Fruit fly (Drosophila melanogaster): ENCODE measurements around the gene G9a.
A peak's percentile ranks its signal among the peaks of the same experiment; 100 is the strongest.

The G9a gene

dm6 chrX:263728-264344 is 18.1 kb downstream of the G9a start, which contains the start of gene CG13377 (continued):
- TF ChIP-seq Ada2b (GFP tag; IDR thresholded peaks at IDR 0.05) (0 out of 2 replicates have a peak, but pooled peaks have one; percentile 29), Deaf1 (tag; optimal IDR thresholded peaks at IDR 0.05) (peak; percentile 98), zfh1 (GFP tag; IDR thresholded peaks at IDR 0.05) (0 out of 3 replicates have a peak, but pooled peaks have one; percentile 17), CG6683 (GFP tag; optimal IDR thresholded peaks at IDR 0.05) (no peak), Meics (GFP tag; optimal IDR thresholded peaks at IDR 0.05) (peak; percentile 26), bowl (GFP tag; IDR thresholded peaks at IDR 0.05) (no peak), BtbVII (GFP tag; optimal IDR thresholded peaks at IDR 0.05) (no peak), CG15601 (tag; optimal IDR thresholded peaks at IDR 0.05) (peak; percentile 1), caup (GFP tag; optimal IDR thresholded peaks at IDR 0.05; ENCODE audit: severe bottlenecking) (peak; percentile 6), CG4360 (GFP tag; IDR thresholded peaks at IDR 0.05) (no peak), dimm (GFP tag; IDR thresholded peaks at IDR 0.05) (no peak), CG14710 (tag; optimal IDR thresholded peaks at IDR 0.05) (no peak), MBD-R2 (GFP tag; IDR thresholded peaks at IDR 0.05) (no peak), CG14014 (GFP tag; IDR thresholded peaks at IDR 0.05) (peak; percentile 63; the same call in 1 of the 2 replicates), CG17359 (tag; optimal IDR thresholded peaks at IDR 0.05) (peak; percentile 42), CG12744 (GFP tag; optimal IDR thresholded peaks at IDR 0.05) (no peak), sd (tag; optimal IDR thresholded peaks at IDR 0.05) (peak; percentile 46), Sox100B (GFP tag; optimal IDR thresholded peaks at IDR 0.05) (peak; percentile 28), CG18764 (GFP tag; optimal IDR thresholded peaks at IDR 0.05) (no peak), CG32772 (GFP tag; IDR thresholded peaks at IDR 0.05) (0 out of 2 replicates have a peak, but pooled peaks have one; percentile 42), unpg (GFP tag; optimal IDR thresholded peaks at IDR 0.05) (peak; percentile 50), Poxn (GFP tag; IDR thresholded peaks at IDR 0.05) (no peak), CG15269 (tag; optimal IDR thresholded peaks at IDR 0.05) (no peak), CG13624 (GFP tag; optimal IDR thresholded peaks at IDR 0.05) (no peak), CG7271 (tag; optimal IDR thresholded peaks at IDR 0.05) (no peak), H2.0 (GFP tag; IDR thresholded peaks at IDR 0.05) (peak; percentile 27; the same call in 1 of the 2 replicates), Fer1 (GFP tag; optimal IDR thresholded peaks at IDR 0.05) (peak; percentile 10), CG13894 (tag; optimal IDR thresholded peaks at IDR 0.05) (peak; percentile 93), twi (tag; optimal IDR thresholded peaks at IDR 0.05) (no peak), Eip74EF (GFP tag; optimal IDR thresholded peaks at IDR 0.05) (no peak), sob (GFP tag; IDR thresholded peaks at IDR 0.05) (0 out of 2 replicates have a peak, but pooled peaks have one; percentile 24), cas (GFP tag; IDR thresholded peaks at IDR 0.05) (no peak), ind (GFP tag; optimal IDR thresholded peaks at IDR 0.05) (no peak), HLH4C (GFP tag; IDR thresholded peaks at IDR 0.05; ENCODE audit: partially characterized antibody) (no peak), stc (GFP tag; IDR thresholded peaks at IDR 0.05) (0 out of 2 replicates have a peak, but pooled peaks have one; percentile 32), Six4 (GFP tag; optimal IDR thresholded peaks at IDR 0.05) (peak; percentile 7), CG10543 (GFP tag; optimal IDR thresholded peaks at IDR 0.05) (peak; percentile 43), tgo (GFP tag; IDR thresholded peaks at IDR 0.05) (peak; percentile 38; the same call in 1 of the 3 replicates), CG2116 (GFP tag; optimal IDR thresholded peaks at IDR 0.05) (no peak), CG8924 (tag; optimal IDR thresholded peaks at IDR 0.05) (peak; percentile 38), CG7556 (GFP tag; optimal IDR thresholded peaks at IDR 0.05) (peak; percentile 16), Hr3 (GFP tag; optimal IDR thresholded peaks at IDR 0.05) (no peak), crol (GFP tag; IDR thresholded peaks at IDR 0.05) (no peak; the same call in 1 of the 2 replicates), inv (GFP tag; IDR thresholded peaks at IDR 0.05; ENCODE audit: partially characterized antibody) (no peak), peb (GFP tag; IDR thresholded peaks at IDR 0.05) (0 out of 2 replicates have a peak, but pooled peaks have one; percentile 6), CG7839 (tag; optimal IDR thresholded peaks at IDR 0.05) (peak; percentile 30), Ets65A (GFP tag) (no peak), NFAT (GFP tag; IDR thresholded peaks at IDR 0.05) (no peak), Ptx1 (GFP tag; IDR thresholded peaks at IDR 0.05) (0 out of 2 replicates have a peak, but pooled peaks have one; percentile 36)
